Fruit fly (Drosophila melanogaster) whole organism, larva: ENCODE measurements around the gene CG4455.

Source experiments
- noc ChIP-seq: fragments of 200-800 bp; sonication (Bioruptor generic); optimal IDR thresholded peaks from 3 replicates; lab custom pipeline; 2019; ENCODE audit warnings: missing biosample characterization, mild to moderate bottlenecking, missing genetic modification characterization, moderate library complexity

The CG4455 gene

dm6 chr2L:16325515-16326257, 27.0 kb upstream of the CG4455 start, which contains the start of gene cact:
cact (minus strand) TSS chr2L:16326207.
- peak; percentile 96 for TF ChIP-seq noc (tag; lab: Kevin White, UChicago)

- TF ChIP-seq noc (tag; lab: Kevin White, UChicago), result no peak
Measured at dm6 chr2L:16326892-16327291, 25.8 kb upstream of the CG4455 start, which contains the start of gene CG4278. CG4278 (plus strand) TSS chr2L:16327069.

DNA sequence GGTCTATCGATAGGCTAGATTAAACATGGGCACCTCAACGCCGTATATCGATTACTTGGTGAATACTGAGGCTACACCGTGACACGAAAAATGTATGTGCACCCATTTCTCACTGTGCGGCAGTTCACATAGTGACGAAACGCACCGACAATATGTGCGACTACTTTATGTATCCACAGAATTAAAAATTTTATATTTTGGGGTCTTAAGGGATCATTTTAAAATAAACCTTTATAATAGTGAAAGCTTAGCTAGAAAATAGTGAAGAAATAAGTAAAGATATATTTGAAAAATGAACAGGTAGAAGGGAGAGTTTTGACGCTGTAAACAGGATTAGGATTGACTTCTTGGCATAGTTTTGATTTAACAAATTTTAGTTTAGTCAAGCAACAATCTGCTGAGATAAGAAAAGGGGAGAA, 23.6 kb upstream of the CG4455 start, which contains the start of gene mRpL4:
Gene mRpL4, minus strand, starts transcription at position 31 of the 419 bp plus-strand sequence.
- no peak for TF ChIP-seq noc (tag; lab: Kevin White, UChicago)

DNA sequence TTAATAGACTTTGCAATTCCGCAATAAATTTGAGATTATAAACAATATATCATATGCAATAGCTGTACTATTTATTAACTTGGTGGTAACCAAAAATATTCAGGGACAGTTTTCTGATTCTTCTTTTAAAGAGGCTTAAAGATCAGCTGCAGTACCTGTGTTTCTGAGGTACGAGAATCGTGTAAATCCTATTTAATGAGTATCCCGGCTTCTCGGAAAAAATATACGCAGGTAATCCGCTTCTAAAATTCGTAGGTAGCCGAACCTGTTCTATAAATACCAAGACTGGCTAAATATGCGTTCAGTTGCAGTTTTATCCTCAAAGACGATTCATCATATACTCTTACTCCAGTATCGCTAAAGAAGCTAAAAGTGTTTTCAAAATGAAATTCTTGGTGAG, 23.1 kb upstream of the CG4455 start, which contains the start of gene CG4440:
Gene CG4440, plus strand, starts transcription at position 301 of the 400 bp plus-strand sequence.
- no peak for TF ChIP-seq noc (tag; lab: Kevin White, UChicago)

DNA sequence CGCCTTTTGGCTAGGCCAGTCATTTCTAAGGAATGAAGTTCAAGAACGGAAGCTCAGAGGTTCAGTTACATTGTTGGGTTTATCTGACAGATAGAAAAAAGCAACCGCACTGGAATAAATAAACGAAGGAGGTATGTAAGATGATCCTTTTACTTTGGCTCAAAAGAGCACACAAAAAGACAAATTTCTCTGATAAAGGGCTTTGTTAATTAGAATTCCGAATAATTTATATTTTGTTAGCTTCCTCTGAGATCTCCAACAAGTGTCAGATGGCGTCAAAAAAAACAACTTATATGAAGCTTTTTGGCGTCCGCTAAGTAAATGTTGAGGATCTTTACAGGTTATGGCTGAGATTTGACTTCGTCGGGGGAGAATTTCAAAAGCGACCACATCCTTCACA, 14.9 kb upstream of the CG4455 start, which contains the start of gene CG31817:
Gene CG31817, minus strand, starts transcription at position 101 of the 400 bp plus-strand sequence.
- no peak for TF ChIP-seq noc (tag; lab: Kevin White, UChicago)

DNA sequence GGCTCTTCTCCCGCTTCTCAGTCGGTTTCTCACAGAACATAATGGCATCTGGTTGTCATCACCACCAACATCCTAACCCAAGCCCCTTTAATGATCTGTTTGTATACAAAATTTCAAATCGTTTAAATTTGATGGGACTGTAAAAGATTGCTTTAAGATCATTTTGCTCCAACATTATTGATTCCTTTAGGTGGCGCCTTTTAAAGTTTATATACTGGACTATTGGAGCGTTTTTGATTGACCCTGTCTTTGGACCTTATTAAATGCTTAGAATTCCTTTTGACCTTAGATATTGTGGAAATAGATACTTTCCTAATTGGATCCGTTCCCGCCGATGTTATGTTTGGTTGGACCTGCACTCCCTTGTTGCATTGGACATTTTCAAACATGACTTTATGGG, 12.5 kb upstream of the CG4455 start, which contains the start of gene CG42266:
Gene CG42266, minus strand, starts transcription at position 101 of the 400 bp plus-strand sequence.
- TF ChIP-seq noc (tag; lab: Kevin White, UChicago), result no peak

DNA sequence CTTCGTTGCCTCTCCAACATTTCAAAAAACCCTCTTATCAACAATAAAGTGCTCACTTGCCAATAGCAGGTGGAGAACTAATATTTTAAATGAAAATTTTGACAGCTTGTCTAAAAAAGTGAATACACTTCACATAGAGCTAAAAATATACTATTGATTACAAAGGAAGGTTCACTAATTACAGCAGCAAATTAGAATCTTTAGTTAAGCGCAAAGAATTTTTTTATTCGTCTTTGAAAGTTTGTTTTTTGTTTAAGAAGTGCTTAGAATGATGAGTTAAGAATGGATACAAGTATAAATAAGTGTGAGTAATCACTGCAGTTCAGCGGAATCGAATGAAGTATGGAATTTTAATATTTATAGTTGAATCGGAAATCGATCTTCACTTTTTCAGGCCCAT, 10.5 kb upstream of the CG4455 start, which contains the start of gene CG44405:
Gene CG44405, minus strand, starts transcription at position 101 of the 400 bp plus-strand sequence.
- no peak for TF ChIP-seq noc (tag; lab: Kevin White, UChicago)

DNA sequence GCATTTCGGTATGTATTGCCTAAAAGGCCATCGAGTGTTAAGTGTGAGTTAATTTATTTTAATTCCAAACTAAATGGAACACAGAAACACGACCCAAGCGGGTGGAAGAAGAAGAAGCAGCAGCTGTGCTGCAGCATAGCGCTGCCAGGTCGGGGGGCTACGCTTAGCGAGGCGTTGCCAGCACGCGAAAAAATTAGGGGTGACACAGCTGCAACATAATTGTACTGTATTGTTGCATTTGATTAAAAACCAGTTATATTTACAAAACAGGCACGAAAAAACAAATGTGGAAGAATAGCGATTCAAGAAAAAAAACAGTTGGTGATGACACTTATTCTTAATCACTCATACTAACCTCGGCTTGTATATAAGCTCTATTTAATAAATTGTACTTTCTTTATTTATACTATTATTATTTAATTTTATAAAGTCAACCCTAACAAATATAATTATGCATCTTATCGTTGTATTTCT, 2.5 kb upstream of the CG4455 start:
- no peak for TF ChIP-seq noc (tag; lab: Kevin White, UChicago)

DNA sequence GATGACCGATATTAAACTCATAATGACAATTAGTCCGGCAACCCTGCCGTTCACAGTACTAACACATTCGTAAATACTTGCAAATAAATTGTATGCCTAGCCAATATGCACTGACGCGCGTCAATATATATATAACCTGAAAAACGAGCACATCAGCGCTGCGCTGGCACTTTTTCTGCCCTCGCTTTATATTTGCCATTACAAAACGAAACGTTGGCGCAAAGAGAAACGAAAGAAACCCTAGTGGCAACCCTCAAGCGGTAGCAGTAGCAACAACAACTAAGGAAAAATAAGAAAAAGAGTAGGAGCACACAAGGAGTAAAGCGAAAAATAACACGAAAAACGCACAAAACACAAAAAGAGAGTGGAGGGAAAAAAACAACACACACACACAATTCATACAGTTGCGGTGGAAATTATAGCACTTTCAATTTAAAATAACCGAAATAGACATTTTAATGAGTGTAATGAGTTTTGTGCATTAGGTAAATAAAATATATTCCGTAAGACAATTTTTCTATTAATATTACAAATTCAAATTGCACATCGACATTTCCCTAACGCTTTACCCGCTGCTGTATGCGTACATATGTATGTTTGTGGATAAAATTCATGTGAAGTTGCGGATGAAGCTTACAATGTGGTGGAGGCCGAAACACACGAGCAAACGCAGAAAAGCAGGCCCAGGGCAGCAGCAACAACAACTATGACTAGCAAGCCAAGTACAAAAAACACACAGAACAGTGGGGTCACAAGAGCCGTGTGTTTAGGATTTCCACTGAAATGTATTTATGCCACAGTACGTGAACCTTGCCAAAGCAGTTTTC, 1.8 kb upstream of the CG4455 start:
- peak; percentile 99 for TF ChIP-seq noc (tag; lab: Kevin White, UChicago)

- no peak for TF ChIP-seq noc (tag; lab: Kevin White, UChicago)
Measured at dm6 chr2L:16351805-16352584, 739 bp upstream of the CG4455 start.

- TF ChIP-seq noc (tag; lab: Kevin White, UChicago), result no peak
Measured at dm6 chr2L:16353765-16354164, 1.0 kb downstream of the CG4455 start.

DNA sequence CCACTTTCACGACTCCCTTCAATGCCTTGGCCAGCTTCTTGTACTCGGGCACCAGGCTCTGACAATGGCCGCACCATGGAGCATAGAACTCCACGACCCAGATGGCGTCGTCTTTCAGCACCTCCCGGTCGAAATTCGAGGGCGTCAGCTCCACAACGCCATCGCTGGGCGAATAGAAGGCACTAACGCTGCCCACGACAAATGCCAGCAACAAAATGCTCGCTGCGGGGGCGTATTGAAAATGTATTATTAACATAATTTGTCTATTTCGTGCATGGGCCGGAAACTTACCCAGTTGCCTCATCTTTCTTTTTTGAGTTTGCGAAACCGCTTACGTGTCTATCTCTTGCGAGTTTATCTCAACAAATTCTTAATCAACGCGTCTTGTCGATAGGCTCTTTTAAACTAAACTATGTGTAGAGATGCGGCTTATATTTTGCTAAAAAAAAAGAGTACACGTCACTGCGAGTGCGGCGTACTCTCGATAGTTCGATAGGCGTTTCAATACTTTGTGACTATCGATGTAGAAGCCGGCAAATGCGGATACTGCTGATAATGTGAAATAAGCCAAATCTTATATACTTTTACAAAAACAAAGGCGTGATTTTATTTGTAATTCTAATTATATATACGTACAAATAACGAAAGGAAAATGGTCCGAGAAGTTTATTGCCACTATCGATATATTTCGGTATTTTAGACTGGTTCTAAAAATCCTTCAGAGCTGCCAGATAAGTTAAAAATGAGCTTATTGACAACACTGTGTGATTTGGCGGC, 3.7 kb downstream of the CG4455 start, which contains the start of gene CaBP1:
Gene CaBP1, minus strand, starts transcription at position 487 of the 777 bp plus-strand sequence.
- no peak for TF ChIP-seq noc (tag; lab: Kevin White, UChicago)

DNA sequence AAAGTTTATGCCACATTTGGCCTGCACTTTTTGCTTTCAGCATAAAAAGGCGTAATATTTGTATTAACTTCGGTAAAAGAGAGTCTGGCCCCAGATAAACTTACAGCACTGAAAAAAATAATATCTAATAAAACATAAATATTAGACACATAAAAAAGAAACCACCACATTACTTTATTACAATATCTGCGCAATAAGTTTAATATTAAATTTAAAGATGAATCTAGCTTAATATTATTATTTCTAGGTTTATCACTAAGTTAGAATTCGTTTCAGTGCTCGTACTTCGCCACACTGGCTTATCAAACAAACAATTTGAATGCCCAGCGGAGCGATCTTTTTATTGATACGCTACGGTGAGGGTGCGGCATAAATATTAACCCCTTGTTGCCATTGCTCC, 5.1 kb downstream of the CG4455 start:
- no peak for TF ChIP-seq noc (tag; lab: Kevin White, UChicago)

DNA sequence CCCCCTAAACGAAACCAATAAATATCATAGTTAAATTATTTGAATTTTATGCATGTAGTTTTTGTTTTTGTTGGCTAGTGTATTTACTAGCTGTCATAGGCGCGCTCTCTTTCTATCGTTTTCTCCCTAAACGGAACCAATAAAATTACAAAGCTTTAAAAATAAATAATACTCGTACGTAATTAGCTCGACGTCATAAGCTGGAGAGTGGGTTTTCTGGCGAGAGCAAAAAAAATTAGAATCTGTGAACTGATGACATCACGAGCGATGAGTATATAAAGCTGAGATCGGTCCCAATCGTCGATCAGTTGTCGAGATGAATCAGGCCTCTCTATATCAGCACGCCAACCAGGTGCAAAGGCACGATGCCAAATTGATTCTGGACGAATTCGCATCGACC, 12.9 kb downstream of the CG4455 start, which contains the start of gene jhamt:
Gene jhamt, plus strand, starts transcription at position 301 of the 400 bp plus-strand sequence.
- no peak for TF ChIP-seq noc (tag; lab: Kevin White, UChicago)
